Worm (Caenorhabditis elegans): ENCODE measurements around the gene ger-1.

DNA sequence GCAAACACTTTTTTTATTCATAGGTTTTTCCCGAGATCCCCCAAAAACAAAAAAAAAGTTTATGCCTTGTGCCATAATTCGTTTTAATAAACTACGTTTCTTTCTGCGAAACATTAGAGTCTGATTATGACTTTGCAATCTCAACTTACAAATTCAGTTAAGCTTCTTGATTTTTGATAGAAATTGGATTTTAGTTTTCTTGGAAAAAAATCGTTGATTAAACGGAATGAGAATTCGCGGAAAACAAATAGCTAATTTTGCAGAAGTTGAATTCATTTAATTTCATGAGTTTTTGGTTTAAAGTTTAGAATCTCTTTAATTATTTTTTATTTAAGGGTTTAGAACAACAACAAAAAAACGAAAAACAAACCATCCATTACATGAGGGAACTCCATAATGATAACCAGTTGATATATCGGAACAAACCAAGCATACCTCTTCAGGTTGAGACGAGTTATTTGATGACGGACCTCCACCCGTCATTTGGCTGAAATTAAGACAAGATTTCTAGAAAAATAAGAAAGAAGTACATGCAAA lies 47.7 kb upstream of the ger-1 start, which contains the start of gene nhr-10:
- TF ChIP-seq gei-17 (GFP tag; optimal IDR thresholded peaks at IDR 0.05) = no peak
- TF ChIP-seq tbp1 (GFP tag; optimal IDR thresholded peaks at IDR 0.05) = no peak
- TF ChIP-seq F22D6.2 (tag; optimal IDR thresholded peaks at IDR 0.05) = no peak

All from whole organism, young adult.